Fruit fly (Drosophila melanogaster) whole organism, embryonic: Measurements from ENCODE around the gene Rab30.

Source experiments
- Abd-B ChIP-seq: fragments of 200-800 bp; sonication (Bioruptor generic); optimal IDR thresholded peaks from 2 replicates; lab custom pipeline; 2018; ENCODE audit warnings: missing biosample characterization, mild to moderate bottlenecking, missing genetic modification characterization, moderate library complexity
- Aef1 ChIP-seq: fragments of 200-800 bp; sonication (Bioruptor generic); IDR thresholded peaks from 3 replicates; pipeline ENCODE4 v1.3.6; 2022; ENCODE audit warnings: missing biosample characterization, missing genetic modification characterization
- CG10267 ChIP-seq: fragments of 200-800 bp; sonication (Bioruptor generic); optimal IDR thresholded peaks from 2 replicates; lab custom pipeline; 2018; ENCODE audit warnings: missing biosample characterization, mild to moderate bottlenecking, missing genetic modification characterization, moderate library complexity
- CG10565 ChIP-seq: fragments of 200-800 bp; sonication (Bioruptor generic); optimal IDR thresholded peaks from 3 replicates; lab custom pipeline; 2016; ENCODE audit warnings: missing biosample characterization, mild to moderate bottlenecking, missing genetic modification characterization
- CG10979 ChIP-seq: fragments of 200-800 bp; sonication (Bioruptor generic); optimal IDR thresholded peaks from 2 replicates; lab custom pipeline; 2018; ENCODE audit warnings: missing biosample characterization, mild to moderate bottlenecking, missing genetic modification characterization, moderate library complexity
- CG11504 ChIP-seq: fragments of 200-800 bp; sonication (Bioruptor generic); optimal IDR thresholded peaks from 3 replicates; lab custom pipeline; 2019; ENCODE audit warnings: missing biosample characterization, mild to moderate bottlenecking, missing genetic modification characterization, moderate library complexity
- CG12071 ChIP-seq: fragments of 200-800 bp; sonication (Bioruptor generic); optimal IDR thresholded peaks from 3 replicates; lab custom pipeline; 2018; ENCODE audit warnings: missing biosample characterization, mild to moderate bottlenecking, missing genetic modification characterization
- CG12155 ChIP-seq: fragments of 200-800 bp; sonication (Bioruptor generic); optimal IDR thresholded peaks from 3 replicates; lab custom pipeline; 2016; ENCODE audit warnings: missing biosample characterization, missing genetic modification characterization
- CG12391 ChIP-seq: fragments of 200-800 bp; sonication (Bioruptor generic); optimal IDR thresholded peaks from 3 replicates; lab custom pipeline; 2018; ENCODE audit warnings: missing biosample characterization, mild to moderate bottlenecking, missing genetic modification characterization, moderate library complexity
- CG12769 ChIP-seq: fragments of 200-800 bp; sonication (Bioruptor generic); optimal IDR thresholded peaks from 2 replicates; lab custom pipeline; 2019; ENCODE audit warnings: missing biosample characterization, mild to moderate bottlenecking, missing genetic modification characterization, moderate library complexity
- CG15073 ChIP-seq: fragments of 200-800 bp; sonication (Bioruptor generic); optimal IDR thresholded peaks from 2 replicates; lab custom pipeline; 2016; ENCODE audit warnings: missing biosample characterization, missing genetic modification characterization
- CG16813 ChIP-seq: fragments of 200-800 bp; sonication (Bioruptor generic); IDR thresholded peaks from 3 replicates; pipeline ENCODE4 v1.3.6; 2022; ENCODE audit warnings: missing biosample characterization, missing genetic modification characterization; ENCODE audit not compliant: partially characterized antibody
- CG17612 ChIP-seq: fragments of 200-800 bp; sonication (Bioruptor generic); IDR thresholded peaks from 2 replicates; pipeline ENCODE4 v1.3.6; 2022; ENCODE audit warnings: missing biosample characterization, missing genetic modification characterization
- CG2116 ChIP-seq: fragments of 200-800 bp; sonication (Bioruptor generic); optimal IDR thresholded peaks from 3 replicates; lab custom pipeline; 2018; ENCODE audit warnings: missing biosample characterization, mild to moderate bottlenecking, missing genetic modification characterization
- CG2120 ChIP-seq: fragments of 200-800 bp; sonication (Bioruptor generic); optimal IDR thresholded peaks from 3 replicates; lab custom pipeline; 2016; ENCODE audit warnings: missing biosample characterization, missing genetic modification characterization
- CG32532 ChIP-seq: fragments of 200-800 bp; sonication (Bioruptor generic); IDR thresholded peaks from 2 replicates; pipeline ENCODE4 v1.3.6; 2022; ENCODE audit warnings: missing biosample characterization, missing genetic modification characterization
- CG32772 ChIP-seq: fragments of 200-800 bp; sonication (Bioruptor generic); IDR thresholded peaks from 2 replicates; pipeline ENCODE4 v1.3.6; 2022; ENCODE audit warnings: missing biosample characterization, missing genetic modification characterization
- CG3407 ChIP-seq: fragments of 200-800 bp; sonication (Bioruptor generic); optimal IDR thresholded peaks from 2 replicates; lab custom pipeline; 2018; ENCODE audit warnings: missing biosample characterization, mild to moderate bottlenecking, missing genetic modification characterization
- CG4424 ChIP-seq: fragments of 200-800 bp; sonication (Bioruptor generic); optimal IDR thresholded peaks from 3 replicates; lab custom pipeline; 2016; ENCODE audit warnings: missing biosample characterization, missing genetic modification characterization
- CG7745 ChIP-seq: fragments of 200-800 bp; sonication (Bioruptor generic); optimal IDR thresholded peaks from 2 replicates; lab custom pipeline; 2018; ENCODE audit warnings: missing biosample characterization, mild to moderate bottlenecking, missing genetic modification characterization, moderate library complexity
- CG7786 ChIP-seq: fragments of 200-800 bp; sonication (Bioruptor generic); optimal IDR thresholded peaks from 2 replicates; lab custom pipeline; 2016; ENCODE audit warnings: missing biosample characterization, missing genetic modification characterization
- CG8388 ChIP-seq: fragments of 200-800 bp; sonication (Bioruptor generic); optimal IDR thresholded peaks from 2 replicates; lab custom pipeline; 2019; ENCODE audit warnings: missing biosample characterization, mild to moderate bottlenecking, missing genetic modification characterization, moderate library complexity
- CG9609 ChIP-seq: fragments of 200-800 bp; sonication (Bioruptor generic); optimal IDR thresholded peaks from 3 replicates; lab custom pipeline; 2016; ENCODE audit warnings: missing biosample characterization, missing genetic modification characterization
- D19A ChIP-seq: fragments of 200-800 bp; optimal IDR thresholded peaks from 3 replicates; lab custom pipeline; 2019; ENCODE audit warnings: missing biosample characterization, mild to moderate bottlenecking, missing genetic modification characterization, moderate library complexity
- Dfd ChIP-seq, 2 experiments: fragments of >200 bp; optimal IDR thresholded peaks; 2 replicates each; lab custom pipeline; 2017; ENCODE audit warnings: missing biosample characterization in 2 of 2, missing genetic modification characterization in 2 of 2
- Dip2 ChIP-seq: fragments of 200-800 bp; sonication (Bioruptor generic); IDR thresholded peaks from 2 replicates; pipeline ENCODE4 v1.3.6; 2022; ENCODE audit warnings: missing biosample characterization, missing genetic modification characterization
- ERR ChIP-seq: fragments of 200-800 bp; sonication (Bioruptor generic); optimal IDR thresholded peaks from 2 replicates; lab custom pipeline; 2016; ENCODE audit warnings: missing biosample characterization, missing genetic modification characterization
- Ets65A ChIP-seq: fragments of 200-800 bp; sonication (Bioruptor generic); peaks from one replicate; lab custom pipeline; 2016; ENCODE audit warnings: missing biosample characterization, missing genetic modification characterization
- Fer3 ChIP-seq: fragments of 200-800 bp; sonication (Bioruptor generic); optimal IDR thresholded peaks from 2 replicates; lab custom pipeline; 2018; ENCODE audit warnings: missing biosample characterization, mild to moderate bottlenecking, missing genetic modification characterization, moderate library complexity
- GATAe ChIP-seq: fragments of 200-800 bp; sonication (Bioruptor generic); conservative IDR thresholded peaks from 2 replicates; pipeline ENCODE4 v1.3.6; 2022; ENCODE audit warnings: missing biosample characterization, missing genetic modification characterization
- Hr78 ChIP-seq, 2 experiments: fragments of 200-800 bp in 1 of 2; fragments of >200 bp in 1 of 2; sonication (Bioruptor generic) in 1 of 2; optimal IDR thresholded peaks; 2 replicates each; lab custom pipeline; 2017 to 2019; ENCODE audit warnings: missing biosample characterization in 2 of 2, missing genetic modification characterization in 2 of 2, mild to moderate bottlenecking in 1 of 2, moderate library complexity in 1 of 2
- MBD-R2 ChIP-seq: fragments of 200-800 bp; sonication (Bioruptor generic); IDR thresholded peaks from 2 replicates; pipeline ENCODE4 v1.3.6; 2022; ENCODE audit warnings: missing biosample characterization, missing genetic modification characterization
- Nf-YB ChIP-seq: fragments of 200-800 bp; sonication (Bioruptor generic); optimal IDR thresholded peaks from 3 replicates; lab custom pipeline; 2019; ENCODE audit warnings: missing biosample characterization, mild to moderate bottlenecking, missing genetic modification characterization, moderate library complexity
- NfI ChIP-seq: fragments of 200-800 bp; sonication (Bioruptor generic); optimal IDR thresholded peaks from 3 replicates; lab custom pipeline; 2018; ENCODE audit warnings: missing biosample characterization, mild to moderate bottlenecking, missing genetic modification characterization, moderate library complexity
- PHDP ChIP-seq: fragments of 200-800 bp; sonication (Bioruptor generic); optimal IDR thresholded peaks from 3 replicates; lab custom pipeline; 2018; ENCODE audit warnings: missing biosample characterization, mild to moderate bottlenecking, missing genetic modification characterization, moderate library complexity
- chinmo ChIP-seq: fragments of 200-800 bp; sonication (Bioruptor generic); IDR thresholded peaks from 4 replicates; pipeline ENCODE4 v1.3.6; 2022; ENCODE audit warnings: missing biosample characterization, missing genetic modification characterization; ENCODE audit not compliant: partially characterized antibody
- corto ChIP-seq: fragments of 200-800 bp; sonication (Bioruptor generic); optimal IDR thresholded peaks from 2 replicates; lab custom pipeline; 2016; ENCODE audit warnings: missing biosample characterization, mild to moderate bottlenecking, missing genetic modification characterization, moderate library complexity
- dmrt99B ChIP-seq: fragments of 200-800 bp; sonication (Bioruptor generic); optimal IDR thresholded peaks from 2 replicates; lab custom pipeline; 2018; ENCODE audit warnings: missing biosample characterization, mild to moderate bottlenecking, missing genetic modification characterization, moderate library complexity
- fd64A ChIP-seq: fragments of 200-800 bp; sonication (Bioruptor generic); optimal IDR thresholded peaks from 3 replicates; lab custom pipeline; 2018; ENCODE audit warnings: missing biosample characterization, mild to moderate bottlenecking, missing genetic modification characterization
- gsb ChIP-seq: fragments of 200-800 bp; sonication (Bioruptor generic); IDR thresholded peaks from 2 replicates; pipeline ENCODE4 v1.3.6; 2022; ENCODE audit warnings: missing biosample characterization, missing genetic modification characterization
- h ChIP-seq: fragments of >200 bp; optimal IDR thresholded peaks from 2 replicates; lab custom pipeline; 2017
- kah ChIP-seq: fragments of 200-800 bp; sonication (Bioruptor generic); optimal IDR thresholded peaks from 2 replicates; lab custom pipeline; 2018; ENCODE audit warnings: missing biosample characterization, mild to moderate bottlenecking, missing genetic modification characterization
- lilli ChIP-seq: fragments of 200-800 bp; sonication (Bioruptor generic); optimal IDR thresholded peaks from 3 replicates; lab custom pipeline; 2016; ENCODE audit warnings: missing biosample characterization, missing genetic modification characterization
- nerfin-2 ChIP-seq: fragments of 200-800 bp; sonication (Bioruptor generic); IDR thresholded peaks from 2 replicates; pipeline ENCODE4 v1.3.6; 2022; ENCODE audit warnings: missing biosample characterization, missing genetic modification characterization; ENCODE audit not compliant: partially characterized antibody
- psq ChIP-seq: fragments of 200-800 bp; sonication (Bioruptor generic); optimal IDR thresholded peaks from 2 replicates; lab custom pipeline; 2017; ENCODE audit warnings: missing biosample characterization, missing genetic modification characterization
- ranshi ChIP-seq: fragments of 200-800 bp; sonication (Bioruptor generic); IDR thresholded peaks from 2 replicates; pipeline ENCODE4 v1.3.6; 2022; ENCODE audit warnings: missing biosample characterization, missing genetic modification characterization
- repo ChIP-seq: fragments of 200-800 bp; sonication (Bioruptor generic); optimal IDR thresholded peaks from 2 replicates; lab custom pipeline; 2016; ENCODE audit warnings: missing biosample characterization, missing genetic modification characterization
- sens ChIP-seq: fragments of 200-800 bp; sonication (Bioruptor generic); peaks from one replicate; lab custom pipeline; 2016; ENCODE audit warnings: missing biosample characterization, missing genetic modification characterization
- tna ChIP-seq: fragments of 200-800 bp; sonication (Bioruptor generic); IDR thresholded peaks from 2 replicates; pipeline ENCODE4 v1.3.6; 2022; ENCODE audit warnings: missing biosample characterization, missing genetic modification characterization; ENCODE audit not compliant: partially characterized antibody
- trh ChIP-seq: fragments of 200-800 bp; sonication (Bioruptor generic); optimal IDR thresholded peaks from 2 replicates; lab custom pipeline; 2016; ENCODE audit warnings: missing biosample characterization, missing genetic modification characterization

The Rab30 gene

DNA sequence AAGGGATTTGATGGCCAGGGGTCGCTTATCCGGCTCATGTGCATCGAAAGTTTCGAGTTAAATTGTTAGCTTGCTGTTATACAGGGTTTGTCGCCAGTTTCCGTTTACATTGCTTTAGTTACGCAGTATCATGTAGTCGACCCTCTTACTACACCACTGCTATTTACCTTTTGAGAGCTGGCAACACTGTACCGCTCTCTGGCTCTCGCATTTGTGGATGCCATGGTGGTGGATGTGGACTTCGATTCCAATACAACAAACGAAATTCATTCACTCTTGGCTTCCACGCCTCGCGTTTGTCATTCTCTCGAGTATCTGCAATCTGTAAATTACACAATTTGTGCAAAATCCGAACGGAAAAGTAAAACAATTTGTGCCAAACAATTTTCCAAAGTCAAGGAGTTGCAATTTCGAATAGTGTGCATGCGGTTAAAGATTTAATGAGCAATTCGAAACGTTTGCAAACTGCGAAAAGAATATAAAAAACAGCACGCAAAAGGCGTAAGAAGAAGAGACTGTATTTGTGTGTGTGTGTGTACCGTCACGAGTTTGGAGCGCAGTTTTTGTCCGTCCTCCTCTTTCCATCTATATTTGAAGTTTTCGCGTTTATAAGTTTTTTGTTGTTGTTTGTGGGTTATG lies 16.7 kb upstream of the Rab30 start (continued):
- TF ChIP-seq CG16813 (GFP tag; lab: Robert Waterston, UW), result peak; percentile 97
- TF ChIP-seq sens, result peak; percentile 80
- TF ChIP-seq gsb, result no peak
- TF ChIP-seq chinmo (GFP tag; lab: Robert Waterston, UW), result peak; percentile 99
- no peak for TF ChIP-seq CG3407
- no peak for TF ChIP-seq CG10267
- TF ChIP-seq CG11504, result peak; percentile 15
- TF ChIP-seq repo (GFP tag; lab: Kevin White, UChicago), result no peak
- peak; percentile 100 for TF ChIP-seq nerfin-2
- TF ChIP-seq CG32772 (GFP tag; lab: Robert Waterston, UW), result no peak
- peak; percentile 17; the same call in 1 of the 2 replicates for TF ChIP-seq MBD-R2 (GFP tag; lab: Robert Waterston, UW)
- TF ChIP-seq kah (GFP tag; lab: Kevin White, UChicago), result no peak
- TF ChIP-seq Dfd (GFP tag; optimal IDR thresholded peaks at IDR 0.05; lab: Kevin White, UChicago), result no peak
- TF ChIP-seq Hr78 (GFP tag; optimal IDR thresholded peaks at IDR 0.05; lab: Kevin White, UChicago), result peak in 1 of 2 experiments; percentile 7
- no peak for TF ChIP-seq CG7745 (tag; lab: Kevin White, UChicago)
- no peak for TF ChIP-seq CG12155
- TF ChIP-seq Nf-YB, result no peak
- no peak for TF ChIP-seq dmrt99B (tag; lab: Kevin White, UChicago)
- peak; percentile 25 for TF ChIP-seq CG7786
- no peak; the same call in 1 of the 2 replicates for TF ChIP-seq ranshi (GFP tag; lab: Robert Waterston, UW)
- no peak for TF ChIP-seq CG12769 (tag; lab: Kevin White, UChicago)
- TF ChIP-seq NfI, result peak; percentile 24
- no peak for TF ChIP-seq PHDP (tag; lab: Kevin White, UChicago)
- no peak for TF ChIP-seq Fer3
- TF ChIP-seq corto (GFP tag; lab: Kevin White, UChicago), result peak; percentile 12
- TF ChIP-seq D19A (tag; lab: Kevin White, UChicago), result no peak
- TF ChIP-seq psq (GFP tag; lab: Kevin White, UChicago), result no peak
- TF ChIP-seq CG2116 (GFP tag; lab: Kevin White, UChicago), result no peak
- TF ChIP-seq CG15073 (GFP tag; lab: Kevin White, UChicago), result no peak
- TF ChIP-seq CG17612, result no peak
- no peak for TF ChIP-seq CG9609 (GFP tag; lab: Kevin White, UChicago)
- TF ChIP-seq h (lab: Kevin White, UChicago), result no peak
- peak; percentile 35 for TF ChIP-seq CG2120 (GFP tag; lab: Kevin White, UChicago)
- TF ChIP-seq lilli, result no peak
- TF ChIP-seq ERR (GFP tag; lab: Kevin White, UChicago), result peak; percentile 48
- TF ChIP-seq Abd-B, result no peak
- TF ChIP-seq CG12391 (tag; lab: Kevin White, UChicago), result no peak
- peak; percentile 100 for TF ChIP-seq tna (GFP tag; lab: Robert Waterston, UW)
- TF ChIP-seq trh, result no peak
- no peak for TF ChIP-seq GATAe (GFP tag; lab: Robert Waterston, UW)
- TF ChIP-seq CG4424 (GFP tag; lab: Kevin White, UChicago), result peak; percentile 35
- TF ChIP-seq CG12071, result peak; percentile 67
- no peak for TF ChIP-seq fd64A
- no peak for TF ChIP-seq Aef1 (GFP tag; lab: Robert Waterston, UW)
- no peak for TF ChIP-seq CG10565 (GFP tag; lab: Kevin White, UChicago)
- no peak for TF ChIP-seq Ets65A (GFP tag; lab: Kevin White, UChicago)
- no peak for TF ChIP-seq Dip2 (GFP tag; lab: Robert Waterston, UW)
- TF ChIP-seq CG32532 (GFP tag; lab: Robert Waterston, UW), result peak; percentile 50; the same call in 1 of the 2 replicates
- no peak for TF ChIP-seq CG10979 (tag; lab: Kevin White, UChicago)
- TF ChIP-seq CG8388 (GFP tag; lab: Kevin White, UChicago), result no peak
